Worm (Caenorhabditis elegans): ENCODE measurements around the gene F54D1.1.

ce11 chrIV:11306548-11306947 is 44.9 kb downstream of the F54D1.1 start, which contains the start of gene B0035.13:
- TF ChIP-seq skn-1 (tag; optimal IDR thresholded peaks at IDR 0.05) = no peak
- TF ChIP-seq nhr-11 (tag; optimal IDR thresholded peaks at IDR 0.05) = no peak
- no peak for TF ChIP-seq F37D6.2 (tag; optimal IDR thresholded peaks at IDR 0.05)
- no peak for TF ChIP-seq ZK546.5 (tag; optimal IDR thresholded peaks at IDR 0.05)
- TF ChIP-seq ces-1 (GFP tag; optimal IDR thresholded peaks at IDR 0.05) = no peak
- TF ChIP-seq ceh-20 (GFP tag; IDR thresholded peaks at IDR 0.05) = no peak
- TF ChIP-seq nhr-25 (tag; optimal IDR thresholded peaks at IDR 0.05; ENCODE audit: borderline replicate concordance, insufficient read depth) = no peak
- no peak for TF ChIP-seq lin-15B (tag; optimal IDR thresholded peaks at IDR 0.05)
- TF ChIP-seq zip-11 (GFP tag; IDR thresholded peaks at IDR 0.05) = no peak
- no peak for TF ChIP-seq pha-4 (GFP tag; IDR thresholded peaks at IDR 0.05)
- no peak for TF ChIP-seq pha-4 (tag; optimal IDR thresholded peaks at IDR 0.05)

All from whole organism, L4 larva.